Worm (Caenorhabditis elegans) whole organism, L1 larva: ENCODE measurements around the gene K09G1.1.

Source experiments
- C04F5.9 ChIP-seq: sonication (generic microtip); optimal IDR thresholded peaks from 2 replicates; lab custom pipeline; 2016; ENCODE audit warnings: missing genetic modification characterization, missing compliant biosample characterization
- C16A3.4 ChIP-seq: fragments of 150-350 bp; optimal IDR thresholded peaks from 2 replicates; lab custom pipeline; 2014; ENCODE audit warnings: missing biosample characterization, missing genetic modification characterization
- C34B4.2 ChIP-seq: sonication (generic microtip); optimal IDR thresholded peaks from 2 replicates; lab custom pipeline; 2017; ENCODE audit warnings: mild to moderate bottlenecking, missing genetic modification characterization, missing compliant biosample characterization
- Y116A8C.19 ChIP-seq: sonication (generic microtip); optimal IDR thresholded peaks from 2 replicates; lab custom pipeline; 2016; ENCODE audit warnings: missing compliant biosample characterization, missing genetic modification characterization, borderline replicate concordance
- aha-1 ChIP-seq: fragments of 150-350 bp; optimal IDR thresholded peaks from 2 replicates; lab custom pipeline; 2014; ENCODE audit warnings: missing biosample characterization, missing genetic modification characterization
- alr-1 ChIP-seq: fragments of 200-800 bp; sonication (Bioruptor generic); optimal IDR thresholded peaks from 2 replicates; lab custom pipeline; 2018; ENCODE audit warnings: borderline replicate concordance, mild to moderate bottlenecking, missing genetic modification characterization, missing compliant biosample characterization
- aly-2 ChIP-seq: fragments of 150-350 bp; optimal IDR thresholded peaks from 2 replicates; lab custom pipeline; 2014; ENCODE audit warnings: missing biosample characterization, missing genetic modification characterization
- blmp-1 ChIP-seq: fragments of 150-350 bp; optimal IDR thresholded peaks from 2 replicates; lab custom pipeline; 2014; ENCODE audit warnings: missing biosample characterization, missing genetic modification characterization
- ceh-63 ChIP-seq: fragments of 200-800 bp; sonication (Bioruptor generic); optimal IDR thresholded peaks from 2 replicates; lab custom pipeline; 2018; ENCODE audit warnings: mild to moderate bottlenecking, missing genetic modification characterization, missing compliant biosample characterization
- ceh-88 ChIP-seq: fragments of 200-800 bp; sonication (Bioruptor generic); IDR thresholded peaks from 2 replicates; pipeline ENCODE4 v1.3.6; 2022; ENCODE audit warnings: missing genetic modification characterization, missing compliant biosample characterization
- ceh-90 ChIP-seq: sonication (generic microtip); optimal IDR thresholded peaks from 2 replicates; lab custom pipeline; 2016; ENCODE audit warnings: missing genetic modification characterization, missing compliant biosample characterization
- dpl-1 ChIP-seq, 3 experiments: fragments of 150-350 bp in 2 of 3; sonication (generic microtip) in 1 of 3; optimal IDR thresholded peaks; 2 replicates each; lab custom pipeline; 2014 to 2017; ENCODE audit warnings: missing biosample characterization in 3 of 3, missing genetic modification characterization in 3 of 3, missing genetic modification reagents in 3 of 3
- dsc-1 ChIP-seq: sonication (generic microtip); optimal IDR thresholded peaks from 2 replicates; lab custom pipeline; 2016; ENCODE audit warnings: mild to moderate bottlenecking, missing genetic modification characterization, missing compliant biosample characterization
- egl-13 ChIP-seq: sonication (generic microtip); optimal IDR thresholded peaks from 2 replicates; lab custom pipeline; 2016; ENCODE audit warnings: missing genotype, missing genetic modification reagents, missing genetic modification characterization, missing compliant biosample characterization
- egl-27 ChIP-seq, 2 experiments: fragments of 150-350 bp in 1 of 2; sonication (generic microtip); optimal IDR thresholded peaks; 3 replicates each; lab custom pipeline; 2017 to 2018; ENCODE audit warnings: missing biosample characterization in 2 of 2, missing genetic modification characterization in 2 of 2, missing genetic modification reagents in 2 of 2
- ets-5 ChIP-seq: fragments of 200-800 bp; sonication (Bioruptor generic); IDR thresholded peaks from 2 replicates; pipeline ENCODE4 v1.3.6; 2022; ENCODE audit warnings: missing genetic modification characterization, missing compliant biosample characterization
- fkh-10 ChIP-seq: sonication (generic microtip); optimal IDR thresholded peaks from 2 replicates; lab custom pipeline; 2017; ENCODE audit warnings: missing biosample characterization, missing genetic modification reagents, missing genetic modification characterization
- fkh-8 ChIP-seq: sonication (generic microtip); optimal IDR thresholded peaks from 2 replicates; lab custom pipeline; 2016; ENCODE audit warnings: mild to moderate bottlenecking, missing genetic modification characterization, missing compliant biosample characterization
- hlh-17 ChIP-seq: fragments of 200-800 bp; sonication (Bioruptor generic); optimal IDR thresholded peaks from 2 replicates; lab custom pipeline; 2018; ENCODE audit warnings: missing genetic modification characterization, mild to moderate bottlenecking, missing compliant biosample characterization, moderate library complexity, borderline replicate concordance
- irx-1 ChIP-seq: sonication (generic microtip); optimal IDR thresholded peaks from 2 replicates; lab custom pipeline; 2016; ENCODE audit warnings: missing genetic modification characterization, missing compliant biosample characterization
- isw-1 ChIP-seq: fragments of 200-800 bp; sonication (Bioruptor generic); IDR thresholded peaks from 2 replicates; pipeline ENCODE4 v1.3.6; 2022; ENCODE audit warnings: missing genetic modification characterization, missing compliant biosample characterization
- jun-1 ChIP-seq: fragments of 150-350 bp; optimal IDR thresholded peaks from 2 replicates; lab custom pipeline; 2014; ENCODE audit warnings: missing biosample characterization, missing genetic modification reagents, missing genetic modification characterization
- lin-14 ChIP-seq: fragments of 200-800 bp; sonication (Bioruptor generic); optimal IDR thresholded peaks from 2 replicates; lab custom pipeline; 2018; ENCODE audit warnings: mild to moderate bottlenecking, missing genetic modification characterization, moderate library complexity, missing compliant biosample characterization
- lin-35 ChIP-seq, 2 experiments: fragments of 150-350 bp; optimal IDR thresholded peaks; 2 replicates each; lab custom pipeline; 2014; ENCODE audit warnings: missing biosample characterization in 2 of 2, missing genetic modification characterization in 2 of 2, missing genetic modification reagents in 2 of 2
- lir-3 ChIP-seq: sonication (generic microtip); optimal IDR thresholded peaks from 2 replicates; lab custom pipeline; 2016; ENCODE audit warnings: mild to moderate bottlenecking, missing genetic modification characterization, moderate library complexity, missing compliant biosample characterization; ENCODE audit not compliant: poor library complexity
- lsy-2 ChIP-seq, 2 experiments: fragments of 150-350 bp; optimal IDR thresholded peaks; 2 replicates each; lab custom pipeline; 2014; ENCODE audit warnings: missing biosample characterization in 2 of 2, missing genetic modification characterization in 2 of 2
- nhr-11 ChIP-seq: fragments of 150-350 bp; optimal IDR thresholded peaks from 2 replicates; lab custom pipeline; 2014; ENCODE audit warnings: missing biosample characterization, missing genetic modification characterization
- nhr-19 ChIP-seq: fragments of 200-800 bp; sonication (Bioruptor generic); conservative IDR thresholded peaks from 2 replicates; pipeline ENCODE4 v1.3.6; 2022; ENCODE audit warnings: missing genetic modification characterization, missing compliant biosample characterization
- nhr-71 ChIP-seq: sonication (generic microtip); optimal IDR thresholded peaks from 2 replicates; lab custom pipeline; 2016; ENCODE audit warnings: mild to moderate bottlenecking, missing genetic modification characterization, moderate library complexity, missing compliant biosample characterization
- nhr-77 ChIP-seq: fragments of 150-350 bp; optimal IDR thresholded peaks from 2 replicates; lab custom pipeline; 2014; ENCODE audit warnings: missing biosample characterization, missing genetic modification characterization
- nhr-84 ChIP-seq: sonication (generic microtip); optimal IDR thresholded peaks from 2 replicates; lab custom pipeline; 2017; ENCODE audit warnings: missing biosample characterization, missing genetic modification characterization
- nhr-85 ChIP-seq: sonication (generic microtip); peaks from one replicate; lab custom pipeline; 2016; ENCODE audit warnings: missing genetic modification characterization, inconsistent platforms, missing compliant biosample characterization
- pag-3 ChIP-seq: sonication (generic microtip); optimal IDR thresholded peaks from 2 replicates; lab custom pipeline; 2017; ENCODE audit warnings: missing genetic modification characterization, mild to moderate bottlenecking, missing compliant biosample characterization, antibody characterized with exemption, borderline replicate concordance; ENCODE audit not compliant: insufficient read depth
- pqm-1 ChIP-seq: sonication (generic microtip); optimal IDR thresholded peaks from 3 replicates; lab custom pipeline; 2017; ENCODE audit warnings: missing biosample characterization, missing genetic modification characterization
- rnt-1 ChIP-seq: sonication (generic microtip); optimal IDR thresholded peaks from 2 replicates; lab custom pipeline; 2016; ENCODE audit warnings: mild to moderate bottlenecking, missing genetic modification characterization, moderate library complexity, missing compliant biosample characterization
- snpc-4 ChIP-seq: fragments of 150-350 bp; optimal IDR thresholded peaks from 2 replicates; lab custom pipeline; 2014; ENCODE audit warnings: missing biosample characterization, missing genetic modification characterization
- sptf-1 ChIP-seq: fragments of 150-350 bp; optimal IDR thresholded peaks from 2 replicates; lab custom pipeline; 2014; ENCODE audit warnings: missing biosample characterization, missing genetic modification characterization
- tlp-1 ChIP-seq: fragments of 150-350 bp; optimal IDR thresholded peaks from 2 replicates; lab custom pipeline; 2014; ENCODE audit warnings: missing biosample characterization, missing genetic modification characterization
- unc-130 ChIP-seq: fragments of 150-350 bp; optimal IDR thresholded peaks from 2 replicates; lab custom pipeline; 2017; ENCODE audit warnings: missing biosample characterization, missing genetic modification characterization, inconsistent platforms
- unc-30 ChIP-seq: sonication (generic microtip); optimal IDR thresholded peaks from 2 replicates; lab custom pipeline; 2017; ENCODE audit warnings: missing biosample characterization, missing genetic modification characterization
- unc-86 ChIP-seq: sonication (generic microtip); optimal IDR thresholded peaks from 2 replicates; lab custom pipeline; 2016; ENCODE audit warnings: missing genetic modification characterization, missing compliant biosample characterization
- unc-98 ChIP-seq: fragments of 200-800 bp; sonication (Bioruptor generic); IDR thresholded peaks from 2 replicates; pipeline ENCODE4 v1.3.6; 2022; ENCODE audit warnings: missing genetic modification characterization, missing compliant biosample characterization
- vab-15 ChIP-seq: sonication (generic microtip); optimal IDR thresholded peaks from 2 replicates; lab custom pipeline; 2017; ENCODE audit warnings: missing genotype, mild to moderate bottlenecking, missing genetic modification characterization, missing compliant biosample characterization
- xbp-1 ChIP-seq: sonication (generic microtip); optimal IDR thresholded peaks from 2 replicates; lab custom pipeline; 2016; ENCODE audit warnings: missing genetic modification characterization, missing compliant biosample characterization
- zip-4 ChIP-seq: fragments of 200-800 bp; sonication (Bioruptor generic); optimal IDR thresholded peaks from 2 replicates; lab custom pipeline; 2018; ENCODE audit warnings: mild to moderate bottlenecking, missing genetic modification characterization, moderate library complexity, missing compliant biosample characterization
- ztf-11 ChIP-seq, 2 experiments: sonication (generic microtip); optimal IDR thresholded peaks; 2 replicates each; lab custom pipeline; 2016 to 2017; ENCODE audit warnings: missing genetic modification characterization in 2 of 2, missing biosample characterization in 1 of 2, missing compliant biosample characterization in 1 of 2
- ztf-4 ChIP-seq: fragments of 150-350 bp; optimal IDR thresholded peaks from 2 replicates; lab custom pipeline; 2014; ENCODE audit warnings: missing biosample characterization, missing genetic modification characterization

K09G1.1 gene

DNA sequence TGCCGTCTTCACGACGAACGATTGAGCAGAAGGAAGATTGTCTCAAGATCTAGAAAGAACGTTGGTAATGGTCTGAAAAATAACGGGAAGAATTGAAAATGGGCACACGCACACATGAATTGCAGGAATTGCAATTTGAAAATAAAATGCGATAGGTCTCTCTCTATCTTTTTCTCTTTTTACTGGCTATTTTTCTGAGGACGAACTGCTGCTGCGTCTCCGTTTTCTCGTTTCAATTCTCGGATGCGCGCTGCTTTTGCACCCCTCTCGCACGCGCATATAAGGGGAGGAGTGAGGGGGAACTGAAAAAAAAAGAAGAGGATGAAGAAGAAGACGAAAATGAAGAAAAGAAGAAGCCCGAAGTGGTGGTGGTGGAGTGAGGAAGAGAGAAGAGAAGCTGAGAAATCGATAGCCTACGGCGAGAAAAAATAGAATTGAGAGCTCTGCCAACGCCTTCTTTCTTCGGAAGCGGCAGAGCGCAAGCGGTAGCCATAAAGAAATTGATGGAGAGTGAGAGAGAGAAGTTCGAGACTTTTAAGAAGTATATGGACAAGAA lies 21.6 kb upstream of the K09G1.1 start, which contains the start of gene rgef-1 (continued):
- TF ChIP-seq rnt-1 (tag; lab: Kevin White, UChicago): no peak
- TF ChIP-seq nhr-19: no peak
- TF ChIP-seq ets-5: no peak
- no peak for TF ChIP-seq C04F5.9 (tag; lab: Kevin White, UChicago)
- TF ChIP-seq lir-3 (tag; lab: Kevin White, UChicago): no peak
- TF ChIP-seq pag-3 (tag; lab: Kevin White, UChicago): no peak
- TF ChIP-seq zip-4 (GFP tag; lab: Kevin White, UChicago): no peak
- no peak for TF ChIP-seq blmp-1
- peak; percentile 84 for TF ChIP-seq unc-86 (tag; lab: Kevin White, UChicago)
- no peak for TF ChIP-seq tlp-1 (tag; lab: Kevin White, UChicago)
- TF ChIP-seq aly-2 (tag; lab: Kevin White, UChicago): no peak
- no peak for TF ChIP-seq ceh-90
- TF ChIP-seq pqm-1: no peak
- peak; percentile 79 for TF ChIP-seq egl-13
- TF ChIP-seq unc-98 (GFP tag; lab: Robert Waterston, UW): no peak
- peak; percentile 41 to 60 for TF ChIP-seq lsy-2 (tag; optimal IDR thresholded peaks at IDR 0.05; lab: Kevin White, UChicago)
- TF ChIP-seq lin-35 (GFP tag; optimal IDR thresholded peaks at IDR 0.05; lab: Kevin White, UChicago): peak in 1 of 2 experiments; percentile 51
- peak; percentile 71 for TF ChIP-seq nhr-71 (tag; lab: Kevin White, UChicago)
- TF ChIP-seq C34B4.2 (tag; lab: Kevin White, UChicago): no peak
- peak in 1 of 2 experiments; percentile 26 for TF ChIP-seq ztf-11 (tag; optimal IDR thresholded peaks at IDR 0.05; lab: Kevin White, UChicago)
- no peak for TF ChIP-seq hlh-17 (GFP tag; lab: Kevin White, UChicago)
- TF ChIP-seq irx-1: peak; percentile 26
- TF ChIP-seq ceh-63 (GFP tag; lab: Kevin White, UChicago): no peak
- no peak for TF ChIP-seq nhr-84 (tag; lab: Kevin White, UChicago)
- no peak for TF ChIP-seq jun-1 (tag; lab: Kevin White, UChicago)
- peak; percentile 95 for TF ChIP-seq lin-14 (GFP tag; lab: Kevin White, UChicago)
- peak in 1 of 3 experiments; percentile 25 for TF ChIP-seq dpl-1 (GFP tag; optimal IDR thresholded peaks at IDR 0.05; lab: Kevin White, UChicago)
- no peak for TF ChIP-seq Y116A8C.19 (tag; lab: Kevin White, UChicago)
- no peak for TF ChIP-seq ztf-4
- no peak for TF ChIP-seq unc-130 (tag; lab: Kevin White, UChicago)
- TF ChIP-seq sptf-1 (tag; lab: Kevin White, UChicago): no peak

DNA sequence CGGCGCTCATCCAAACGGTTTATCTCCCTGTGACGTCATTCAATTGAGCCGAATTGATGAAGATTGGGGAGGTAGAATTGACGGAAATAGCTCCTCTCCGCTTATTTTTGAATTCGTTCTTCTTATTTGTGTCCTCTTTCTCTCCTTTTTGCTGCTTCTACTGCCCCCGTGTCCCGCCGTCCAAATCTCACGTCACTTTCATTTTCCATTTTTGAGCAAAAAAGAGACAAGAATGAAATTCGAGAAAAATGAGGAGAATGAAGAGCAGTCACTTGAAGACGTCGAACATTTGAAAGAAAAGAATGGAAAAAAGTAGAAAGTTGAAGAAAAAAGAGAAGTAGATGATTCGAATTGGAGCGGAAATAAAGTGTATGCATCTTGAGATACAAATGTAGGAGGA lies 19.8 kb upstream of the K09G1.1 start:
- TF ChIP-seq dsc-1 (peak; percentile 61), vab-15 (tag; lab: Kevin White, UChicago) (no peak), nhr-11 (tag; lab: Kevin White, UChicago) (no peak), lin-14 (GFP tag; lab: Kevin White, UChicago) (peak; percentile 37), fkh-10 (peak; percentile 84), fkh-8 (peak; percentile 29), egl-27 (tag; optimal IDR thresholded peaks at IDR 0.05; lab: Kevin White, UChicago) (no peak)

DNA sequence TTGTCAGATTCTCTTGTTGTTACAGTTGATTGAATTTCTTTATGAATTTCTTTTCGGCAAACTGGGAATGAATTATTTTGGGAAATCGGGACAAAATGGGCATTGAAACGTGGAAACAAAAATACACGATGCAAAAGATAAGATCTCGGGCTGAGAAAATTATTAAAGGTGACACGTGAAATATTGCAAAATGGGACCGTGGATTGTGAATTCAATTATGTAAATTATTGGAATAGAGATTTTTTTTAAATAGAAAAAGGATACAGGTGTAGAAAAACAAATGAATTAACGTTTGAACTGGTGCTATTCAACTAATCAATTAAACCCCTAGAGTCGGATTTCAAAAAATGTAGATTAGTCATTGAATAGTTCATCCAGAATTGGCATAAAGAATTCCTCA lies 14.6 kb upstream of the K09G1.1 start, which contains the start of gene F25B3.4:
Gene F25B3.4, minus strand, starts transcription at position 101 of the 400 bp plus-strand sequence.
- TF ChIP-seq aha-1 (tag; lab: Kevin White, UChicago): no peak
- TF ChIP-seq C16A3.4: no peak
- no peak for TF ChIP-seq nhr-77 (tag; lab: Kevin White, UChicago)
- no peak for TF ChIP-seq unc-30 (tag; lab: Kevin White, UChicago)
- TF ChIP-seq dsc-1: no peak
- no peak for TF ChIP-seq pag-3 (tag; lab: Kevin White, UChicago)
- TF ChIP-seq lir-3 (tag; lab: Kevin White, UChicago): no peak
- TF ChIP-seq snpc-4 (tag; lab: Kevin White, UChicago): no peak
- no peak for TF ChIP-seq alr-1 (tag; lab: Kevin White, UChicago)
- TF ChIP-seq nhr-85 (tag; lab: Kevin White, UChicago): no peak
- TF ChIP-seq isw-1 (GFP tag; lab: Robert Waterston, UW): no peak
- TF ChIP-seq xbp-1 (tag; lab: Kevin White, UChicago): no peak
- no peak for TF ChIP-seq ceh-88
